Worm (Caenorhabditis elegans): Measurements from ENCODE around the gene C29A12.6.

The C29A12.6 gene

DNA sequence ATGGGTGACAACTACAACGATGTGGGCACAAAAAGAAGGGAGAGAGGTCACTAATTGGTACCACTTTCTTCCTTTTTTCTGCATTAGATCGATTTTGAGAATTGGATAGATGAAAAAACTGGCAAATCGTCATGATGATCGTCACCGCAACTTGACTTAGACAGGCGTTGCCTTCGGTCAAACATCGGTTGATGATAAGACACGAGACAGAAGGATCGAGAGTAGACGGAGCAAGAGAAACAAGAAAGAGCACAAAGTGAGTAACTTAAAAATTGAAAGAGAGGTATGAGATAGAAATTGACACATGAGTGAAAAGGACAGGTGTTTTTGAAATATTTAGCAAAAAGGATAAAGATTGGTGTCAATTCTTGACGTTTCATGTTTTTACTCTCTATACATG is 23.1 kb downstream of the C29A12.6 start:
- TF ChIP-seq nhr-129 (tag; optimal IDR thresholded peaks at IDR 0.05) (peak; percentile 64), unc-62 (GFP tag; optimal IDR thresholded peaks at IDR 0.05) (no peak), sma-9 (GFP tag; optimal IDR thresholded peaks at IDR 0.05) (peak; percentile 8), sma-9 (tag; optimal IDR thresholded peaks at IDR 0.05) (no peak), fos-1 (tag; optimal IDR thresholded peaks at IDR 0.05) (peak; percentile 24), skn-1 (tag; optimal IDR thresholded peaks at IDR 0.05) (no peak)

DNA sequence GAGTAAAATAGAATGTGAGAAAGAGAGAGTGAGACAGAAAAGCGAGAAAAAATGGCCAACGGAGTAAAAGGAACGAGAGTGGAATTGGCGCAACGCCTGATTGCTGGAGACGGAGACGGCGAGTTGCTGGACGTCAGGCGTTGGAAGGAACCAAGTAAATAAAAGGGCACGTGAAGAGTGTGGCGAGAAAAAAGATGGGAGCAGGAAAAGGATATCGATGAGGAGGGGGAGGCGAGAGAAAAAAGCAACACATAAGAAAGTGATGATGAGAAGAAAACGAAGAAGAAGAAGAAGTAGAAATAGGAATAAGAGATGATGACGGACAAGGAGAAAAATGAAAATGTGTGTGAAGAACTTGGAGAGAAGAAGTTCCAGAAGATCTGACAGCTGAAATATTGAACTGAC is 24.5 kb downstream of the C29A12.6 start:
- TF ChIP-seq nhr-21 (tag; optimal IDR thresholded peaks at IDR 0.05), result peak; percentile 83
- TF ChIP-seq ama-1 (optimal IDR thresholded peaks at IDR 0.05), result no peak
- TF ChIP-seq zag-1 (tag; optimal IDR thresholded peaks at IDR 0.05), result peak; percentile 88
- TF ChIP-seq ztf-4 (tag; optimal IDR thresholded peaks at IDR 0.05), result peak; percentile 50
- no peak for TF ChIP-seq dmd-4 (tag; optimal IDR thresholded peaks at IDR 0.05)
- TF ChIP-seq snpc-4 (tag; optimal IDR thresholded peaks at IDR 0.05), result peak; percentile 50
- TF ChIP-seq aly-2 (tag; optimal IDR thresholded peaks at IDR 0.05), result no peak
- peak; percentile 61 for TF ChIP-seq lin-11 (tag; optimal IDR thresholded peaks at IDR 0.05)
- TF ChIP-seq sma-9 (GFP tag; optimal IDR thresholded peaks at IDR 0.05), result peak; percentile 89
- no peak for TF ChIP-seq sma-9 (tag; optimal IDR thresholded peaks at IDR 0.05)
- TF ChIP-seq ztf-1 (GFP tag; conservative IDR thresholded peaks at IDR 0.05), result no peak
- TF ChIP-seq sma-3 (GFP tag; optimal IDR thresholded peaks at IDR 0.05), result peak; percentile 48
- TF ChIP-seq elt-3 (tag; optimal IDR thresholded peaks at IDR 0.05), result no peak
- TF ChIP-seq crh-2 (tag; optimal IDR thresholded peaks at IDR 0.05), result peak; percentile 92
- peak; percentile 83 for TF ChIP-seq unc-55 (GFP tag; optimal IDR thresholded peaks at IDR 0.05)
- no peak for TF ChIP-seq alr-1 (tag; optimal IDR thresholded peaks at IDR 0.05)
- TF ChIP-seq mbf-1 (tag; optimal IDR thresholded peaks at IDR 0.05), result no peak
- no peak for TF ChIP-seq nhr-10 (tag; optimal IDR thresholded peaks at IDR 0.05)
- TF ChIP-seq nhr-77 (tag; optimal IDR thresholded peaks at IDR 0.05), result no peak
- TF ChIP-seq lsy-2 (tag; optimal IDR thresholded peaks at IDR 0.05), result peak; percentile 56 to 83
- peak; percentile 46 for TF ChIP-seq nhr-11 (tag; optimal IDR thresholded peaks at IDR 0.05)
- TF ChIP-seq skn-1 (tag; optimal IDR thresholded peaks at IDR 0.05), result no peak
- peak; percentile 50 for TF ChIP-seq nhr-25 (tag; optimal IDR thresholded peaks at IDR 0.05)
- TF ChIP-seq nhr-237 (tag; optimal IDR thresholded peaks at IDR 0.05), result no peak
- peak; percentile 99 for TF ChIP-seq Y55F3AM.14 (GFP tag; optimal IDR thresholded peaks at IDR 0.05)
- no peak for TF ChIP-seq nhr-23 (tag; optimal IDR thresholded peaks at IDR 0.05)
- no peak for TF ChIP-seq unc-39 (tag; optimal IDR thresholded peaks at IDR 0.05)
- peak; percentile 91 to 96 for TF ChIP-seq mdl-1 (tag; optimal IDR thresholded peaks at IDR 0.05)
- no peak for TF ChIP-seq lin-39 (tag; optimal IDR thresholded peaks at IDR 0.05)
- TF ChIP-seq mab-5 (tag; optimal IDR thresholded peaks at IDR 0.05), result peak; percentile 12
- no peak for TF ChIP-seq ZK546.5 (tag; optimal IDR thresholded peaks at IDR 0.05)
- no peak for TF ChIP-seq unc-62 (GFP tag; optimal IDR thresholded peaks at IDR 0.05)
- TF ChIP-seq nhr-12 (tag; optimal IDR thresholded peaks at IDR 0.05), result no peak
- TF ChIP-seq ceh-16 (tag; optimal IDR thresholded peaks at IDR 0.05), result no peak
- TF ChIP-seq fos-1 (tag; optimal IDR thresholded peaks at IDR 0.05), result peak; percentile 86
- peak; percentile 57 for TF ChIP-seq gmeb-1 (tag; optimal IDR thresholded peaks at IDR 0.05)
- peak; percentile 92 for TF ChIP-seq egl-27 (tag; optimal IDR thresholded peaks at IDR 0.05)
- peak; percentile 93 for TF ChIP-seq nhr-129 (tag; optimal IDR thresholded peaks at IDR 0.05)
- peak; percentile 76 for TF ChIP-seq blmp-1 (tag; optimal IDR thresholded peaks at IDR 0.05; ENCODE audit: insufficient read depth)
- TF ChIP-seq ceh-82 (tag; optimal IDR thresholded peaks at IDR 0.05), result no peak
- TF ChIP-seq peb-1 (tag; optimal IDR thresholded peaks at IDR 0.05), result no peak
- TF ChIP-seq ztf-11 (tag; optimal IDR thresholded peaks at IDR 0.05), result no peak
- TF ChIP-seq nhr-6 (tag; optimal IDR thresholded peaks at IDR 0.05), result peak; percentile 68
- TF ChIP-seq elt-1 (tag; optimal IDR thresholded peaks at IDR 0.05), result no peak
- TF ChIP-seq C34F6.9 (tag; optimal IDR thresholded peaks at IDR 0.05), result peak; percentile 86
- peak; percentile 66 for TF ChIP-seq lin-13 (GFP tag; optimal IDR thresholded peaks at IDR 0.05)
- TF ChIP-seq R02D3.7 (tag; optimal IDR thresholded peaks at IDR 0.05), result no peak
- TF ChIP-seq F13H6.1 (tag; optimal IDR thresholded peaks at IDR 0.05), result peak; percentile 95
- peak; percentile 86 for TF ChIP-seq sem-4 (tag; optimal IDR thresholded peaks at IDR 0.05)
